Fruit fly (Drosophila melanogaster) S2 (cell line): Measurements from ENCODE around the gene Obp99b.

ENCODE experiments used
- CG8478 ChIP-seq: fragments of >200 bp; optimal IDR thresholded peaks from 2 replicates; lab custom pipeline; 2018
- CTCF ChIP-seq, 2 experiments: fragments of >200 bp; optimal IDR thresholded peaks; 2 replicates each; lab custom pipeline; 2018

DNA sequence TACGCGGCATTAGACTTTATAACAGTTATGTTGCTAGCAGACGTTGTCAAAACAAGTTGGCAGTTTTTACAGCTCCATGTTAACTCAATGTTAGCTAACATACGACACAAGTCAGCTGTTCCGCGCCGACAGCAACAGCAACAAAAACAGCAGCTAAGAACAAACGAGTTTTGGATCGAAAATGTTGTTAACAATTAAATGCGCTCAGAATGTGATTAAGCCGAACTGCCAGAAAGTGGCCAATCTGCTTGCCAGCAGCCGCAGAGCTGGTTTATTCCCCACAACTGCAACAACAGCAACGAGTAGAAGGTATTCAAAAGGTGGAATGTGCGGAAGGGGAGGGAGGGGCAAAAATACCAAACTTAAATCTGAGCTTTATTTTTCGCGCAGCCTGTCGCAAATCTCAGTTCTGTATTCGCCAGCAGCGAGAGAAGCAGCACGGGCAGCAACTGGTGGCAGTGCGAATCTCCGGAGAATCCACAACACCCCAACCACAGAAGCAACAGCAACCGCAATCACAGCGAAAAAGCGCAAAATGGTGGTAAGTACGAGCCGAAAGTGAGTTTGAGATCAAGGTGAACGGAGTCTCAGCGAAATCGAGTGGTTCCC lies 6.5 kb upstream of the Obp99b start, which contains the start of gene Pcd:
- TF ChIP-seq CG8478 (lab: Kevin White, UChicago) (no peak), CTCF (optimal IDR thresholded peaks at IDR 0.05; lab: Kevin White, UChicago) (no peak)
